Worm (Caenorhabditis elegans) whole organism, L2 larva: ENCODE measurements around the gene twk-12.
A peak's percentile ranks its signal among the peaks of the same experiment; 100 is the strongest.

Source experiments
- C34F6.9 ChIP-seq: fragments of 150-350 bp; optimal IDR thresholded peaks from 2 replicates; lab custom pipeline; 2014; ENCODE audit warnings: missing biosample characterization, missing genetic modification characterization
- F13H6.1 ChIP-seq: sonication (generic microtip); optimal IDR thresholded peaks from 2 replicates; lab custom pipeline; 2016; ENCODE audit warnings: missing genetic modification characterization, missing compliant biosample characterization
- R02D3.7 ChIP-seq: fragments of 150-350 bp; optimal IDR thresholded peaks from 2 replicates; lab custom pipeline; 2014; ENCODE audit warnings: missing biosample characterization, missing genetic modification characterization
- Y55F3AM.14 ChIP-seq: fragments of 200-800 bp; sonication (Bioruptor generic); optimal IDR thresholded peaks from 2 replicates; lab custom pipeline; 2018; ENCODE audit warnings: mild to moderate bottlenecking, missing genetic modification characterization, missing compliant biosample characterization
- ZK546.5 ChIP-seq: sonication (generic microtip); optimal IDR thresholded peaks from 2 replicates; lab custom pipeline; 2017; ENCODE audit warnings: missing biosample characterization, missing genetic modification characterization
- aly-2 ChIP-seq: fragments of 150-350 bp; optimal IDR thresholded peaks from 2 replicates; lab custom pipeline; 2014; ENCODE audit warnings: missing biosample characterization, missing genetic modification characterization
- ceh-82 ChIP-seq: fragments of 150-350 bp; optimal IDR thresholded peaks from 2 replicates; lab custom pipeline; 2014; ENCODE audit warnings: missing biosample characterization, missing genetic modification characterization
- crh-2 ChIP-seq: sonication (generic microtip); optimal IDR thresholded peaks from 2 replicates; lab custom pipeline; 2017; ENCODE audit warnings: missing biosample characterization, missing genetic modification characterization
- egl-27 ChIP-seq: sonication (generic microtip); optimal IDR thresholded peaks from 3 replicates; lab custom pipeline; 2017; ENCODE audit warnings: missing biosample characterization, missing genetic modification reagents, missing genetic modification characterization
- elt-3 ChIP-seq: sonication (generic microtip); optimal IDR thresholded peaks from 2 replicates; lab custom pipeline; 2017; ENCODE audit warnings: missing biosample characterization, missing genetic modification characterization
- fos-1 ChIP-seq: fragments of 150-350 bp; optimal IDR thresholded peaks from 2 replicates; lab custom pipeline; 2014; ENCODE audit warnings: missing biosample characterization, missing genetic modification characterization
- lin-11 ChIP-seq: fragments of 150-350 bp; sonication (generic microtip); optimal IDR thresholded peaks from 2 replicates; lab custom pipeline; 2014; ENCODE audit warnings: missing biosample characterization, missing genetic modification characterization, inconsistent platforms, mixed read lengths
- lsy-2 ChIP-seq, 2 experiments: fragments of 150-350 bp in 1 of 2; sonication (generic microtip) in 1 of 2; optimal IDR thresholded peaks; 2 replicates each; lab custom pipeline; 2014 to 2017; ENCODE audit warnings: missing biosample characterization in 2 of 2, missing genetic modification characterization in 2 of 2
- mbf-1 ChIP-seq: sonication (generic microtip); optimal IDR thresholded peaks from 2 replicates; lab custom pipeline; 2017; ENCODE audit warnings: missing biosample characterization, missing genetic modification characterization
- mdl-1 ChIP-seq, 2 experiments: fragments of 150-350 bp in 1 of 2; sonication (generic microtip) in 1 of 2; optimal IDR thresholded peaks; 2 replicates each; lab custom pipeline; 2017; ENCODE audit warnings: missing biosample characterization in 2 of 2, missing genetic modification characterization in 2 of 2
- nhr-10 ChIP-seq: sonication (generic microtip); optimal IDR thresholded peaks from 2 replicates; lab custom pipeline; 2017; ENCODE audit warnings: missing biosample characterization, missing genetic modification characterization
- nhr-11 ChIP-seq: fragments of 150-350 bp; optimal IDR thresholded peaks from 2 replicates; lab custom pipeline; 2014; ENCODE audit warnings: missing biosample characterization, missing genetic modification characterization
- nhr-12 ChIP-seq: fragments of 150-350 bp; optimal IDR thresholded peaks from 2 replicates; lab custom pipeline; 2014; ENCODE audit warnings: missing biosample characterization, missing genetic modification characterization
- nhr-129 ChIP-seq: fragments of 150-350 bp; optimal IDR thresholded peaks from 2 replicates; lab custom pipeline; 2014; ENCODE audit warnings: missing biosample characterization, missing genetic modification characterization
- nhr-21 ChIP-seq: fragments of 150-350 bp; optimal IDR thresholded peaks from 2 replicates; lab custom pipeline; 2014; ENCODE audit warnings: missing biosample characterization, missing genetic modification characterization
- nhr-23 ChIP-seq: fragments of 150-350 bp; optimal IDR thresholded peaks from 2 replicates; lab custom pipeline; 2014; ENCODE audit warnings: missing biosample characterization, missing genetic modification reagents, missing genetic modification characterization
- nhr-237 ChIP-seq: fragments of 150-350 bp; optimal IDR thresholded peaks from 2 replicates; lab custom pipeline; 2014; ENCODE audit warnings: missing biosample characterization, missing genetic modification characterization
- nhr-25 ChIP-seq: fragments of 150-350 bp; sonication (generic microtip); optimal IDR thresholded peaks from 3 replicates; lab custom pipeline; 2014; ENCODE audit warnings: missing biosample characterization, missing genetic modification characterization
- peb-1 ChIP-seq: fragments of 150-350 bp; optimal IDR thresholded peaks from 2 replicates; lab custom pipeline; 2014; ENCODE audit warnings: missing biosample characterization, missing genetic modification characterization
- sem-4 ChIP-seq: fragments of 150-350 bp; optimal IDR thresholded peaks from 2 replicates; lab custom pipeline; 2014; ENCODE audit warnings: missing biosample characterization, missing genetic modification reagents, missing genetic modification characterization
- skn-1 ChIP-seq: sonication (generic microtip); optimal IDR thresholded peaks from 2 replicates; lab custom pipeline; 2017; ENCODE audit warnings: missing biosample characterization, missing genetic modification characterization
- sma-3 ChIP-seq: sonication (generic microtip); optimal IDR thresholded peaks from 2 replicates; lab custom pipeline; 2016; ENCODE audit warnings: missing genetic modification reagents, missing genetic modification characterization, missing compliant biosample characterization
- sma-9 ChIP-seq, 2 experiments: fragments of 150-350 bp in 1 of 2; sonication (generic microtip) in 1 of 2; optimal IDR thresholded peaks; 2 replicates each; lab custom pipeline; 2014 to 2016; ENCODE audit warnings: missing genetic modification characterization in 2 of 2, mild to moderate bottlenecking in 1 of 2, missing biosample characterization in 1 of 2, missing compliant biosample characterization in 1 of 2, missing genetic modification reagents in 1 of 2, moderate library complexity in 1 of 2
- snpc-4 ChIP-seq: fragments of 150-350 bp; optimal IDR thresholded peaks from 2 replicates; lab custom pipeline; 2014; ENCODE audit warnings: missing biosample characterization, missing genetic modification characterization
- unc-39 ChIP-seq: fragments of 150-350 bp; optimal IDR thresholded peaks from 2 replicates; lab custom pipeline; 2014; ENCODE audit warnings: missing biosample characterization, missing genetic modification characterization
- unc-55 ChIP-seq: fragments of 150-350 bp; sonication (generic microtip); optimal IDR thresholded peaks from 3 replicates; lab custom pipeline; 2014; ENCODE audit warnings: missing biosample characterization, missing genetic modification reagents, missing genetic modification characterization
- unc-62 ChIP-seq: fragments of 150-350 bp; optimal IDR thresholded peaks from 2 replicates; lab custom pipeline; 2014; ENCODE audit warnings: missing biosample characterization, missing genetic modification reagents, missing genetic modification characterization
- zag-1 ChIP-seq: fragments of 150-350 bp; optimal IDR thresholded peaks from 2 replicates; lab custom pipeline; 2014; ENCODE audit warnings: missing biosample characterization, missing genetic modification characterization
- ztf-1 ChIP-seq: fragments of 200-800 bp; sonication (Bioruptor generic); conservative IDR thresholded peaks from 2 replicates; pipeline ENCODE4 v1.3.6; 2022; ENCODE audit warnings: missing genetic modification characterization, missing compliant biosample characterization
- ztf-11 ChIP-seq: sonication (generic microtip); optimal IDR thresholded peaks from 2 replicates; lab custom pipeline; 2017; ENCODE audit warnings: missing biosample characterization, missing genetic modification characterization
- ztf-4 ChIP-seq: fragments of 150-350 bp; optimal IDR thresholded peaks from 2 replicates; lab custom pipeline; 2014; ENCODE audit warnings: missing biosample characterization, missing genetic modification characterization

The twk-12 gene

ce11 chrV:10679080-10679479, 11.7 kb downstream of the twk-12 start:
- peak in 1 of 2 experiments; percentile 6 for TF ChIP-seq lsy-2 (tag; optimal IDR thresholded peaks at IDR 0.05; lab: Kevin White, UChicago)
- no peak for TF ChIP-seq nhr-237 (tag; lab: Kevin White, UChicago)
- peak; percentile 4 for TF ChIP-seq fos-1 (tag; lab: Kevin White, UChicago)

DNA sequence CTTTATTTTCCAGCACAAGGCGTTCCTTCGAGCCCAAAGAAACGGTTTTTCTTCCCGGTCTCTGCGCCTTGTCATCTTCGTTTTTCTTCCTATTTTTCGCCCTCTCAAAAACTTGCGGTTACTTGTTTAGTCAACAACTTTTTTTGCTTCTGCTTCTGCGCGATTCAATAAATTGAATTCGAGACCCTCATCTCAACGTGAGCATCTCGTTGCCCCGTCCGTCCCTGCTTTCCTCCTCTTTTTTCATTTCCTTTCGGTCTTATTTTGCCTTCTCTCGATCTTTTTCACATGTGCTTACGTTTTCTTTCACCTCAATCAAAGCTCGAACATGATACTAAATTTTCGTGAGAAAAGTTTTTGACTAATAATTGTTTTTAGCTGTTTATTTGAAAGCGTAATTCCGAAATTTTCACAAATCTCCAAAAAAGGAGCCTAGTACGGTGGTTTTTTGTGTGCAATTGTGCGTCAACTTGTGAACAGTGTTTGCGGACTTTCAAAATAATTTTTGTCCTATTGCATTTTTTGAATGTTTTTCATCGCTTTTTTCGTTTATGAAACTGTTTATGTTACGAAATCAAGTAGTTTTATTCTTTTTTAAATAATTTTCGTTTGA, 12.7 kb downstream of the twk-12 start:
- TF ChIP-seq snpc-4 (tag; lab: Kevin White, UChicago) (no peak), mdl-1 (tag; optimal IDR thresholded peaks at IDR 0.05; lab: Kevin White, UChicago) (no peak), peb-1 (tag; lab: Kevin White, UChicago) (no peak), mbf-1 (tag; lab: Kevin White, UChicago) (no peak), nhr-129 (tag; lab: Kevin White, UChicago) (peak; percentile 3), unc-55 (GFP tag; lab: Kevin White, UChicago) (peak; percentile 41), ceh-82 (tag; lab: Kevin White, UChicago) (no peak), ztf-11 (tag; lab: Kevin White, UChicago) (no peak), lsy-2 (tag; optimal IDR thresholded peaks at IDR 0.05; lab: Kevin White, UChicago) (peak in 1 of 2 experiments; percentile 73), elt-3 (tag; lab: Kevin White, UChicago) (no peak), egl-27 (tag; lab: Kevin White, UChicago) (no peak), F13H6.1 (tag; lab: Kevin White, UChicago) (no peak), aly-2 (no peak), C34F6.9 (tag; lab: Kevin White, UChicago) (peak; percentile 42), nhr-12 (tag; lab: Kevin White, UChicago) (no peak), skn-1 (tag; lab: Kevin White, UChicago) (no peak), unc-39 (tag; lab: Kevin White, UChicago) (no peak)
- TF ChIP-seq, all 48 proteins: peak for 4

ce11 chrV:10681117-10681959, 14.0 kb downstream of the twk-12 start:
- TF ChIP-seq sma-3 (GFP tag; lab: Kevin White, UChicago) (peak; percentile 22), nhr-25 (peak; percentile 10), nhr-21 (tag; lab: Kevin White, UChicago) (peak; percentile 65), mdl-1 (tag; optimal IDR thresholded peaks at IDR 0.05; lab: Kevin White, UChicago) (peak; percentile 60 to 73), peb-1 (tag; lab: Kevin White, UChicago) (peak; percentile 11), lsy-2 (tag; optimal IDR thresholded peaks at IDR 0.05; lab: Kevin White, UChicago) (peak in 1 of 2 experiments; percentile 19), nhr-23 (tag; lab: Kevin White, UChicago) (no peak), nhr-11 (tag; lab: Kevin White, UChicago) (no peak), unc-39 (tag; lab: Kevin White, UChicago) (no peak), elt-3 (tag; lab: Kevin White, UChicago) (no peak), sem-4 (tag; lab: Kevin White, UChicago) (no peak), fos-1 (tag; lab: Kevin White, UChicago) (peak; percentile 64), sma-9 (GFP tag; optimal IDR thresholded peaks at IDR 0.05; lab: Kevin White, UChicago) (peak; percentile 46), sma-9 (tag; optimal IDR thresholded peaks at IDR 0.05; lab: Kevin White, UChicago) (no peak), crh-2 (tag; lab: Kevin White, UChicago) (peak; percentile 12), ztf-1 (GFP tag; lab: Robert Waterston, UW) (no peak), egl-27 (tag; lab: Kevin White, UChicago) (peak; percentile 49), F13H6.1 (tag; lab: Kevin White, UChicago) (peak; percentile 62), Y55F3AM.14 (GFP tag; lab: Kevin White, UChicago) (peak; percentile 65), nhr-129 (tag; lab: Kevin White, UChicago) (peak; percentile 61)
- TF ChIP-seq, all 48 proteins: peak for 13

DNA sequence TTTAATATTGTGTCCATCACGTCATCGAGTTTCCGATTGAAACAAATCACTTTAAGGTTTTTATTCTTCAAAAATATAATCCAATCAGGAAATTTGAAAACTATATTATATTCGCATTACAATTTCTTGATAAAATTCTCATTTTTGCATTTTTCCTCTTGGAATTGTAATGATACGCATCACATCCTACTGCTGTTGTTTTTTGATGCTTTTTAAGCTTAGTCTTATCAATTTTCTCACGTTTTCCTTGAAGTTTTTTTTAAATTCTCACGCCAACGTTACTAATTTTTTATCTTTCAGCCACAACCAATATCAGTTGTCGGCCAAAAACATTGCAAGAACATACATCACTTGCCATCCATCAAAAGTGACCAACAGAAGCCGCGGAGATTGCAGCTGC, 14.7 kb downstream of the twk-12 start, which contains the start of gene gsp-1:
gsp-1 (plus strand) TSS at position 301 of the 400 bp plus-strand sequence.
- no peak for TF ChIP-seq elt-3 (tag; lab: Kevin White, UChicago)
- TF ChIP-seq nhr-25, result no peak
- no peak for TF ChIP-seq ztf-4
- no peak for TF ChIP-seq mbf-1 (tag; lab: Kevin White, UChicago)
- TF ChIP-seq lin-11 (tag; lab: Kevin White, UChicago), result no peak
- no peak for TF ChIP-seq zag-1
- TF ChIP-seq sma-3 (GFP tag; lab: Kevin White, UChicago), result no peak
- no peak for TF ChIP-seq Y55F3AM.14 (GFP tag; lab: Kevin White, UChicago)
- TF ChIP-seq C34F6.9 (tag; lab: Kevin White, UChicago), result no peak
- no peak for TF ChIP-seq sem-4 (tag; lab: Kevin White, UChicago)
- no peak for TF ChIP-seq unc-55 (GFP tag; lab: Kevin White, UChicago)
- no peak for TF ChIP-seq unc-39 (tag; lab: Kevin White, UChicago)
- TF ChIP-seq ceh-82 (tag; lab: Kevin White, UChicago), result no peak
- no peak for TF ChIP-seq ZK546.5 (tag; lab: Kevin White, UChicago)
- no peak for TF ChIP-seq unc-62
- TF ChIP-seq R02D3.7 (tag; lab: Kevin White, UChicago), result no peak
- TF ChIP-seq nhr-10 (tag; lab: Kevin White, UChicago), result no peak
